Fruit fly (Drosophila melanogaster) whole organism, embryonic: ENCODE data around the gene CG34179.
A peak's percentile ranks its signal among the peaks of the same experiment; 100 is the strongest.

Experiments
- CG12942 ChIP-seq: fragments of 200-800 bp; sonication (Bioruptor generic); optimal IDR thresholded peaks from 3 replicates; lab custom pipeline; 2016; ENCODE audit warnings: missing biosample characterization, missing genetic modification characterization
- CG1529 ChIP-seq: fragments of 200-800 bp; sonication (Bioruptor generic); optimal IDR thresholded peaks from 3 replicates; lab custom pipeline; 2018; ENCODE audit warnings: missing biosample characterization, missing genetic modification characterization
- CG3407 ChIP-seq: fragments of 200-800 bp; sonication (Bioruptor generic); optimal IDR thresholded peaks from 2 replicates; lab custom pipeline; 2018; ENCODE audit warnings: missing biosample characterization, mild to moderate bottlenecking, missing genetic modification characterization
- CG6765 ChIP-seq: fragments of 200-800 bp; sonication (Bioruptor generic); optimal IDR thresholded peaks from 3 replicates; lab custom pipeline; 2017; ENCODE audit warnings: missing biosample characterization, mild to moderate bottlenecking, missing genetic modification characterization
- CTCF ChIP-seq: fragments of 200-800 bp; sonication (Bioruptor generic); optimal IDR thresholded peaks from 2 replicates; lab custom pipeline; 2017; ENCODE audit warnings: missing biosample characterization, mild to moderate bottlenecking, missing genetic modification characterization, moderate library complexity
- D ChIP-seq, 2 experiments: fragments of 200-800 bp in 1 of 2; fragments of >200 bp in 1 of 2; sonication (Bioruptor generic) in 1 of 2; optimal IDR thresholded peaks; 2 replicates in 1 of 2; 3 replicates in 1 of 2; lab custom pipeline; 2017; ENCODE audit warnings: mild to moderate bottlenecking in 1 of 2, missing biosample characterization in 1 of 2, missing genetic modification characterization in 1 of 2, missing genetic modification reagents in 1 of 2
- Trl ChIP-seq, 3 experiments: fragments of >200 bp in 2 of 3; fragments of 200-800 bp in 1 of 3; sonication (Bioruptor generic) in 1 of 3; optimal IDR thresholded peaks; 2 replicates in 1 of 3; 3 replicates in 2 of 3; lab custom pipeline; 2016 to 2017; ENCODE audit warnings: missing biosample characterization in 1 of 3, missing genetic modification characterization in 1 of 3
- az2 ChIP-seq: fragments of 200-800 bp; sonication (Bioruptor generic); optimal IDR thresholded peaks from 3 replicates; lab custom pipeline; 2016; ENCODE audit warnings: missing biosample characterization, missing genetic modification characterization
- dmrt11E ChIP-seq: fragments of 200-800 bp; sonication (Bioruptor generic); optimal IDR thresholded peaks from 3 replicates; lab custom pipeline; 2018; ENCODE audit warnings: missing biosample characterization, mild to moderate bottlenecking, missing genetic modification characterization, moderate library complexity
- nmo ChIP-seq: fragments of 200-800 bp; sonication (Bioruptor generic); optimal IDR thresholded peaks from 2 replicates; lab custom pipeline; 2018; ENCODE audit warnings: missing biosample characterization, mild to moderate bottlenecking, missing genetic modification characterization, moderate library complexity

DNA sequence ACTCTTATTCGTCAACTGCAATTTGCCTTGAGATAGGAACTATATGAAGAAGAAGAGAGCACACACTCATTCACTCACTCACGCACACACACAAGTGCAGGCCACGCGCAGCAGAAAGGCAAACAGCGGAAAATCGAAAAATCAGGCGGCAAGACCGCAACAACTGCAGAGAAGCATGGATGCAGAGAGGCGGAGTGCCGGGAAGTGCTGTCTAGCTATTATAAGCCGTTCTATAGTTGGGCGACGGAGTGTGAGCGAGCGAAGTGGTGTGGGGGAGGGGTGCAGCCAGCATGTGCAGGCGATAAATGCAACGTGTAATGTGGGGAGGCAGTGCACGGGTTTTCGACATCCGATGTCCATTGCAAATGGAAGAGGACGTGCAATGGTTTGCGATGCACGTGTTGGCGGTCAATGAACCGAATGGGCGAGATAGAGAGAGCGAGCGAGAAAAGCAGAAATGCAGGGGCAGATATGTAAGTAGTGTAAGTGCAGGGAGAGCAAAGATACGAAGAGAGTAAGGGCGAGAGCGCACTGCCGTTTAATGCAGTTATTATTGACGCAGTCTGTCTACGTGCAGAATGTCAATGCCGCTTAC is 30.3 kb upstream of the CG34179 start:
- TF ChIP-seq CG3407 (GFP tag; lab: Kevin White, UChicago) (no peak), az2 (GFP tag; lab: Kevin White, UChicago) (no peak), Trl (optimal IDR thresholded peaks at IDR 0.05; lab: Kevin White, UChicago) (peak; percentile 10 to 83), Trl (GFP tag; optimal IDR thresholded peaks at IDR 0.05; lab: Kevin White, UChicago) (no peak), dmrt11E (tag; lab: Kevin White, UChicago) (no peak), nmo (GFP tag; lab: Kevin White, UChicago) (peak; percentile 51), D (optimal IDR thresholded peaks at IDR 0.05; lab: Kevin White, UChicago) (peak; percentile 50), D (GFP tag; optimal IDR thresholded peaks at IDR 0.05; lab: Kevin White, UChicago) (peak; percentile 11), CG1529 (no peak), CTCF (GFP tag; lab: Kevin White, UChicago) (no peak), CG12942 (GFP tag; lab: Kevin White, UChicago) (no peak), CG6765 (GFP tag; lab: Kevin White, UChicago) (no peak)
